Worm (Caenorhabditis elegans) whole organism, L1 larva: ENCODE measurements around the gene stt-3.

Experiments used
- C34B4.2 ChIP-seq: sonication (generic microtip); optimal IDR thresholded peaks from 2 replicates; lab custom pipeline; 2017; ENCODE audit warnings: mild to moderate bottlenecking, missing genetic modification characterization, missing compliant biosample characterization
- ceh-63 ChIP-seq: fragments of 200-800 bp; sonication (Bioruptor generic); optimal IDR thresholded peaks from 2 replicates; lab custom pipeline; 2018; ENCODE audit warnings: mild to moderate bottlenecking, missing genetic modification characterization, missing compliant biosample characterization
- dpl-1 ChIP-seq, 3 experiments: fragments of 150-350 bp in 2 of 3; sonication (generic microtip) in 1 of 3; optimal IDR thresholded peaks; 2 replicates each; lab custom pipeline; 2014 to 2017; ENCODE audit warnings: missing biosample characterization in 3 of 3, missing genetic modification characterization in 3 of 3, missing genetic modification reagents in 3 of 3
- dsc-1 ChIP-seq: sonication (generic microtip); optimal IDR thresholded peaks from 2 replicates; lab custom pipeline; 2016; ENCODE audit warnings: mild to moderate bottlenecking, missing genetic modification characterization, missing compliant biosample characterization
- efl-1 ChIP-seq, 4 experiments: fragments of 150-350 bp; optimal IDR thresholded peaks in 3 of 4; peaks in 1 of 4; 1 replicate in 1 of 4; 2 replicates in 3 of 4; lab custom pipeline; 2014; ENCODE audit warnings: missing biosample characterization in 2 of 4, missing genetic modification characterization in 2 of 4, missing genetic modification reagents in 2 of 4
- egl-13 ChIP-seq: sonication (generic microtip); optimal IDR thresholded peaks from 2 replicates; lab custom pipeline; 2016; ENCODE audit warnings: missing genotype, missing genetic modification reagents, missing genetic modification characterization, missing compliant biosample characterization
- elt-2 ChIP-seq: sonication (generic microtip); optimal IDR thresholded peaks from 2 replicates; lab custom pipeline; 2016; ENCODE audit warnings: missing genetic modification characterization, mild to moderate bottlenecking, inconsistent platforms, missing compliant biosample characterization, missing genetic modification reagents
- elt-3 ChIP-seq, 6 experiments: fragments of 150-350 bp in 1 of 6; sonication (generic microtip); optimal IDR thresholded peaks; 2 replicates each; lab custom pipeline; 2017 to 2018; ENCODE audit warnings: missing biosample characterization in 6 of 6, missing genetic modification characterization in 6 of 6, inconsistent platforms in 1 of 6
- ets-5 ChIP-seq: fragments of 200-800 bp; sonication (Bioruptor generic); IDR thresholded peaks from 2 replicates; pipeline ENCODE4 v1.3.6; 2022; ENCODE audit warnings: missing genetic modification characterization, missing compliant biosample characterization
- fkh-4 ChIP-seq: sonication (generic microtip); optimal IDR thresholded peaks from 2 replicates; lab custom pipeline; 2016; ENCODE audit warnings: missing compliant biosample characterization, missing genetic modification characterization, borderline replicate concordance
- fos-1 ChIP-seq: fragments of 150-350 bp; optimal IDR thresholded peaks from 2 replicates; lab custom pipeline; 2014; ENCODE audit warnings: missing biosample characterization, missing genetic modification characterization
- irx-1 ChIP-seq: sonication (generic microtip); optimal IDR thresholded peaks from 2 replicates; lab custom pipeline; 2016; ENCODE audit warnings: missing genetic modification characterization, missing compliant biosample characterization
- lin-13 ChIP-seq: fragments of 150-350 bp; optimal IDR thresholded peaks from 2 replicates; lab custom pipeline; 2014; ENCODE audit warnings: missing biosample characterization, missing genetic modification reagents, missing genetic modification characterization
- lin-14 ChIP-seq: fragments of 200-800 bp; sonication (Bioruptor generic); optimal IDR thresholded peaks from 2 replicates; lab custom pipeline; 2018; ENCODE audit warnings: mild to moderate bottlenecking, missing genetic modification characterization, moderate library complexity, missing compliant biosample characterization
- lsy-2 ChIP-seq, 2 experiments: fragments of 150-350 bp; optimal IDR thresholded peaks; 2 replicates each; lab custom pipeline; 2014; ENCODE audit warnings: missing biosample characterization in 2 of 2, missing genetic modification characterization in 2 of 2
- nhr-47 ChIP-seq: sonication (generic microtip); optimal IDR thresholded peaks from 2 replicates; lab custom pipeline; 2016; ENCODE audit warnings: mild to moderate bottlenecking, missing genetic modification characterization, moderate library complexity, missing compliant biosample characterization
- nhr-77 ChIP-seq: fragments of 150-350 bp; optimal IDR thresholded peaks from 2 replicates; lab custom pipeline; 2014; ENCODE audit warnings: missing biosample characterization, missing genetic modification characterization
- nhr-90 ChIP-seq: sonication (generic microtip); optimal IDR thresholded peaks from 2 replicates; lab custom pipeline; 2016; ENCODE audit warnings: mild to moderate bottlenecking, missing genetic modification characterization, missing compliant biosample characterization; ENCODE audit not compliant: poor library complexity
- skn-1 ChIP-seq: fragments of 150-350 bp; optimal IDR thresholded peaks from 2 replicates; lab custom pipeline; 2014; ENCODE audit warnings: missing biosample characterization, missing genetic modification characterization
- snu-23 ChIP-seq: sonication (generic microtip); optimal IDR thresholded peaks from 2 replicates; lab custom pipeline; 2016; ENCODE audit warnings: missing genetic modification characterization, missing compliant biosample characterization
- sox-4 ChIP-seq: sonication (generic microtip); optimal IDR thresholded peaks from 2 replicates; lab custom pipeline; 2016; ENCODE audit warnings: missing genetic modification characterization, missing compliant biosample characterization
- sup-37 ChIP-seq: fragments of 200-800 bp; sonication (Bioruptor generic); optimal IDR thresholded peaks from 2 replicates; lab custom pipeline; 2018; ENCODE audit warnings: mild to moderate bottlenecking, missing genetic modification characterization, missing compliant biosample characterization
- swsn-7 ChIP-seq: sonication (generic microtip); optimal IDR thresholded peaks from 2 replicates; lab custom pipeline; 2016; ENCODE audit warnings: missing genetic modification characterization, missing compliant biosample characterization
- tbx-2 ChIP-seq: sonication (generic microtip); optimal IDR thresholded peaks from 2 replicates; lab custom pipeline; 2016; ENCODE audit warnings: missing genetic modification characterization, missing compliant biosample characterization
- unc-130 ChIP-seq: fragments of 150-350 bp; optimal IDR thresholded peaks from 2 replicates; lab custom pipeline; 2017; ENCODE audit warnings: missing biosample characterization, missing genetic modification characterization, inconsistent platforms
- unc-30 ChIP-seq: sonication (generic microtip); optimal IDR thresholded peaks from 2 replicates; lab custom pipeline; 2017; ENCODE audit warnings: missing biosample characterization, missing genetic modification characterization
- unc-98 ChIP-seq: fragments of 200-800 bp; sonication (Bioruptor generic); IDR thresholded peaks from 2 replicates; pipeline ENCODE4 v1.3.6; 2022; ENCODE audit warnings: missing genetic modification characterization, missing compliant biosample characterization
- xbp-1 ChIP-seq: sonication (generic microtip); optimal IDR thresholded peaks from 2 replicates; lab custom pipeline; 2016; ENCODE audit warnings: missing genetic modification characterization, missing compliant biosample characterization
- zag-1 ChIP-seq: fragments of 150-350 bp; optimal IDR thresholded peaks from 2 replicates; lab custom pipeline; 2014; ENCODE audit warnings: missing biosample characterization, missing genetic modification characterization

Gene stt-3

DNA sequence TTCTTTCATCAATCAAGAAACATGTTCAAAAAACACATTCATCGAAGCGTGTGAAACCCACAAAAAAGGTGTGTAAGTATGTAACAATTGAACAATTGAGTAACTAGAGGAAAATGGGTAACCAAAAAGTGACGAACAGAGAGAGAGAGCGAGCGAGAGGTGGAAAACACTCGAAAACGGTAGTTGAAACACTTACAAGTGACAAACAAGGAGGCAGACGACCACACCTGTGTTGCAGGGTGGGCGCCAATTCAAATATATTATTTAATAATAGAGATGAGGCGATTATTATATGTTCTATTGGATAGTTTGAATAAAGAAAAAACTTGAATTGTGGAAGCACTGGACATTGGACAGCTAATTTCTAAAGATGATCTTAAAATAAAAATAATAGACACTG, 40.9 kb downstream of the stt-3 start (continued):
- no peak for TF ChIP-seq ets-5 (GFP tag; lab: Robert Waterston, UW)
- TF ChIP-seq sox-4 (tag; lab: Kevin White, UChicago): no peak
- no peak for TF ChIP-seq elt-2 (tag; lab: Kevin White, UChicago)
- peak; percentile 34 to 73 (median 46) for TF ChIP-seq dpl-1 (GFP tag; optimal IDR thresholded peaks at IDR 0.05; lab: Kevin White, UChicago)
- no peak for TF ChIP-seq fkh-4 (tag; lab: Kevin White, UChicago)

DNA sequence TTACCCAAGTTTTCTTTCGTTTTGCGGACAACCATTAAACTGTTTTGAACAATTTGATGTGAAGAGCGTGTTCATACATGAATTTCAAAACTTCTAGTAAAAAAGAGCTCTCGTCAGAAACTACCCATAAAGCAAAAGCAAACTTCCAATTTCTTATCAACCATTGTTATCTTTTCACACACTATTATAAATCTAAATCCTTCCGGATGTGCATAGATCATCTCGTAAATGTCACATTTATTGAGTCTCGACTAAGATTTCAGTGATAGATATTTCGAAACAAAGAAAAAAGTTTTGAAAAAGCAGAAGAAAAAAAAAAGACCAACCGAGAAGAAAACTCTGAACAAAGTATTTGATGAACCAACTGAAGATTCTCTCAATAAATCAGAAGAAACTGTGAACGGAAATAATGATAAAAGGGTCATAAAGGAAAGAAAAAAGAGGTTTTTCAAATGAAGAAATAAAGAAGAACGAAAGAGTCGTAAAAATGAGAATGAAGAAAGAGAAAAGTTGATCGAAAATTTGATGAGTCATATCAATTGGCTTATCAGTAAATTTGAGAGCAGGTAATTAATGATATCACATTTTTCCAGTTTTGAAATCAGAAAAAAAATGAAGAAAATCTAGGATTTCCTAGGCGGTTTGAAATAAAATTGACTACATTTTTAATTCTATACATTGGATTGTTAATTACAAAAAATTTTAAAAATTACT, 42.2 kb downstream of the stt-3 start:
- TF ChIP-seq fos-1 (tag; lab: Kevin White, UChicago): peak; percentile 3
- no peak for TF ChIP-seq unc-30 (tag; lab: Kevin White, UChicago)
- TF ChIP-seq elt-2 (tag; lab: Kevin White, UChicago): peak; percentile 34

DNA sequence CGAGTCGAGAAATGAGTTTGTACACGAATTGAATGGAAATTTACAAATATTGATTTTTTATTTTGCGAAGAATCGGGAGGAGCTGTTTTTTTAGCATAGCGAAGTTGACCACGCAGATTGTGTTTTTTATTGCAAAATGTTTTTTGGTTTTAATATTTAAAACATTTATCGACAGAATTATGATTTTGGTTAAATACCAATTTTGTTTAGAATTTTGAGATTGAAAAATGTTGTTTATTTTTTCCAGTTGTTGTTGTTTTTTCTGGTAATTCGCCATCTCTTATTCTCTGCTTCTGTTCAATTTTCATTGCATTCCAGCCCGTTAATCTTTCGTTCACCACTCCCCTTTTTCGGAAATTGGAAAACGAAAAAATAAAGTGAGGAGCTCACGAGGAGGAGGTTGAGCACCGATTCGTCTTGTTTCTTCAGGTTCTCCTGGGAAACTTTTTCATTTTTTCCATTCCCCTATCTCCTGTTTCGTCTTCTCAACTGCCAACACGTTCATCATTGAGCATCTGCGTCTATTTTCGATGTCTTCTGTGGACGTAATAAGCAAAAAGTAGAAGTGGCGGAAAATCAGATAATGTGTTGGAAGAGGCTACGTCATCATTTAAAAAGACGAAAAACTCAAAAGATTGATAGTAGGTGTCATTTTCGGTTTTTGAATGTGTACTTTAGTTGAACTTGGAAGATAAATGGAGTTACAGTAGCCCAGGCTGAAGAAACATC, 47.7 kb downstream of the stt-3 start, which contains the start of gene F47D12.7:
TSS of gene F47D12.7 (minus strand) at position 51 of the 729 bp plus-strand sequence.
- TF ChIP-seq elt-3 (tag; optimal IDR thresholded peaks at IDR 0.05; lab: Kevin White, UChicago) (no peak), nhr-90 (no peak), snu-23 (no peak), C34B4.2 (no peak), nhr-47 (tag; lab: Kevin White, UChicago) (no peak), swsn-7 (no peak), tbx-2 (tag; lab: Kevin White, UChicago) (no peak), lsy-2 (tag; optimal IDR thresholded peaks at IDR 0.05; lab: Kevin White, UChicago) (no peak), zag-1 (tag; lab: Kevin White, UChicago) (no peak), lin-13 (GFP tag; lab: Kevin White, UChicago) (no peak), elt-2 (tag; lab: Kevin White, UChicago) (no peak), xbp-1 (tag; lab: Kevin White, UChicago) (no peak)

DNA sequence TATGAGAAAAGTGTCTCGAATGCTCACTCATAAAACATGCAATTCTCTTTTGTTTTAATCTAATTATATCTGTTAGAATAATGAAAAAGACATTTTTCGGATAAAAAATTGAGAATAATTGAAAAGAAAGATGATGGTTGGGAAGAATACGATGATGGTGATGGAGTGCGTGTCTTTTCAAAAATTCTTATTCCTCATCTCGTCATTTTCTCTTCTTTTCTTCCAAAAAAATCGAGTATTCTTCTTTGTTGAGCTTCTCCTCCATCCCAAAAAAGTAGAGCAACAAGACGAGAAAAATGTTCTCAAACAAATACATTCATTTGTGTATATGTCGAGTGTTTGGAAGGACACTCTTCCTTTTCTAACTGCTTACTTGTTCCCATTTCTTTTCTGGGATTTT, 49.2 kb downstream of the stt-3 start:
- TF ChIP-seq egl-13 (tag; lab: Kevin White, UChicago) (no peak), lin-14 (GFP tag; lab: Kevin White, UChicago) (peak; percentile 45), unc-98 (GFP tag; lab: Robert Waterston, UW) (no peak)

DNA sequence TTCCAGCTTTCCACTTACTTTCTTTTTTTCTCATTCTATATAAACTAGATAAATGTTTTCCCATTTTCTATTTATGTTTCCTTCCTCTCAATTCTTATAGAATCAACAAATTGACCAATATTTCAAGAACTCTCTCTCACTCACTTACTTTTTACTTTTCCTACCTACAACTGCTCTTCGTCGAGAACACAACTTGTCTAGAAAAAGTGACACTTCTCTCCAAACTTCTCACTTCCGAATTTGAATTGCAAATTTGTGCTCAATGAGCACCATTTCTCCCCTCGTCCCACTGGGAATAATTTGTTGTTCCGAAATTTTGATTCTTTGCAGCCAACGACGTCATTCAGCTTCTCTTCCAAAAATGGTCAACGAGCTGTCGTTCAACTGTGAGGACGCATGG, 49.7 kb downstream of the stt-3 start, which contains the start of gene F47D12.3:
TSS of gene F47D12.3 (plus strand) at position 331 of the 400 bp plus-strand sequence.
- TF ChIP-seq skn-1 (tag; lab: Kevin White, UChicago) (no peak), unc-130 (tag; lab: Kevin White, UChicago) (no peak), lsy-2 (tag; optimal IDR thresholded peaks at IDR 0.05; lab: Kevin White, UChicago) (no peak), unc-30 (tag; lab: Kevin White, UChicago) (no peak), irx-1 (tag; lab: Kevin White, UChicago) (no peak), ceh-63 (GFP tag; lab: Kevin White, UChicago) (no peak), sup-37 (GFP tag; lab: Kevin White, UChicago) (no peak), nhr-77 (tag; lab: Kevin White, UChicago) (no peak), dsc-1 (tag; lab: Kevin White, UChicago) (no peak), efl-1 (optimal IDR thresholded peaks at IDR 0.05; lab: Kevin White, UChicago) (no peak), efl-1 (GFP tag; optimal IDR thresholded peaks at IDR 0.05 in 1 of 2; lab: Kevin White, UChicago) (no peak)
